Fruit fly (Drosophila melanogaster) whole organism, embryonic: ENCODE data around the gene swa.
A peak's percentile ranks its signal among the peaks of the same experiment; 100 is the strongest.

Source experiments
- Antp ChIP-seq: fragments of 200-800 bp; sonication (Bioruptor generic); optimal IDR thresholded peaks from 3 replicates; lab custom pipeline; 2016; ENCODE audit warnings: missing biosample characterization, missing genetic modification characterization
- Awh ChIP-seq: fragments of 200-800 bp; sonication (Bioruptor generic); IDR thresholded peaks from 2 replicates; pipeline ENCODE4, ENCODE4 v1.3.6; 2022; ENCODE audit warnings: missing biosample characterization, missing genetic modification characterization
- CG10274 ChIP-seq: fragments of 200-800 bp; sonication (Bioruptor generic); optimal IDR thresholded peaks from 3 replicates; lab custom pipeline; 2017; ENCODE audit warnings: missing biosample characterization, mild to moderate bottlenecking, missing genetic modification characterization
- CG10431 ChIP-seq: fragments of 200-800 bp; sonication (Bioruptor generic); optimal IDR thresholded peaks from 3 replicates; lab custom pipeline; 2018; ENCODE audit warnings: missing biosample characterization, mild to moderate bottlenecking, missing genetic modification characterization
- CG11085 ChIP-seq: fragments of 200-800 bp; sonication (Bioruptor generic); IDR thresholded peaks from 2 replicates; pipeline ENCODE4 v1.3.6; 2022; ENCODE audit warnings: missing biosample characterization, missing genetic modification characterization
- CG12071 ChIP-seq: fragments of 200-800 bp; sonication (Bioruptor generic); optimal IDR thresholded peaks from 3 replicates; lab custom pipeline; 2018; ENCODE audit warnings: missing biosample characterization, mild to moderate bottlenecking, missing genetic modification characterization
- CG12769 ChIP-seq: fragments of 200-800 bp; sonication (Bioruptor generic); optimal IDR thresholded peaks from 2 replicates; lab custom pipeline; 2019; ENCODE audit warnings: missing biosample characterization, mild to moderate bottlenecking, missing genetic modification characterization, moderate library complexity
- CG1647 ChIP-seq: fragments of 200-800 bp; sonication (Bioruptor generic); optimal IDR thresholded peaks from 3 replicates; lab custom pipeline; 2016; ENCODE audit warnings: missing biosample characterization, missing genetic modification characterization
- CG2889 ChIP-seq: fragments of 200-800 bp; sonication (Bioruptor generic); IDR thresholded peaks from 3 replicates; pipeline ENCODE4 v1.3.6; 2022; ENCODE audit warnings: missing biosample characterization, missing genetic modification characterization
- CG8944 ChIP-seq: fragments of 200-800 bp; sonication (Bioruptor generic); optimal IDR thresholded peaks from 3 replicates; lab custom pipeline; 2016; ENCODE audit warnings: missing biosample characterization, missing genetic modification characterization
- CG9727 ChIP-seq: fragments of 200-800 bp; sonication (Bioruptor generic); optimal IDR thresholded peaks from 3 replicates; lab custom pipeline; 2017; ENCODE audit warnings: missing biosample characterization, mild to moderate bottlenecking, missing genetic modification characterization
- CG9817 ChIP-seq: fragments of 200-800 bp; sonication (Bioruptor generic); optimal IDR thresholded peaks from 2 replicates; lab custom pipeline; 2018; ENCODE audit warnings: missing biosample characterization, mild to moderate bottlenecking, missing genetic modification characterization, moderate library complexity
- Dip3 ChIP-seq: fragments of 200-800 bp; sonication (Bioruptor generic); optimal IDR thresholded peaks from 3 replicates; lab custom pipeline; 2016; ENCODE audit warnings: missing biosample characterization, missing genetic modification characterization
- E2f1 ChIP-seq: fragments of 200-800 bp; sonication (Bioruptor generic); IDR thresholded peaks from 2 replicates; pipeline ENCODE4 v1.3.6; 2022; ENCODE audit warnings: missing biosample characterization, missing genetic modification characterization
- E2f2 ChIP-seq: fragments of 200-800 bp; sonication (Bioruptor generic); IDR thresholded peaks from 2 replicates; pipeline ENCODE4 v1.3.6; 2022; ENCODE audit warnings: missing biosample characterization, missing genetic modification characterization
- Ets97D ChIP-seq: fragments of 200-800 bp; sonication (Bioruptor generic); optimal IDR thresholded peaks from 3 replicates; lab custom pipeline; 2016; ENCODE audit warnings: missing biosample characterization, missing genetic modification characterization
- HHEX ChIP-seq: fragments of 200-800 bp; sonication (Bioruptor generic); optimal IDR thresholded peaks from 3 replicates; lab custom pipeline; 2017; ENCODE audit warnings: missing biosample characterization, mild to moderate bottlenecking, missing genetic modification characterization, missing genetic modification reagents
- HLH4C ChIP-seq: fragments of 200-800 bp; sonication (Bioruptor generic); IDR thresholded peaks from 3 replicates; pipeline ENCODE4 v1.3.6; 2022; ENCODE audit warnings: missing biosample characterization, missing genetic modification characterization; ENCODE audit not compliant: partially characterized antibody
- HLH54F ChIP-seq: fragments of 200-800 bp; sonication (Bioruptor generic); optimal IDR thresholded peaks from 3 replicates; lab custom pipeline; 2016; ENCODE audit warnings: missing biosample characterization, missing genetic modification characterization
- HmgD ChIP-seq: fragments of 200-800 bp; sonication (Bioruptor generic); optimal IDR thresholded peaks from 3 replicates; lab custom pipeline; 2016; ENCODE audit warnings: missing biosample characterization, missing genetic modification characterization
- Hr78 ChIP-seq, 2 experiments: fragments of 200-800 bp in 1 of 2; fragments of >200 bp in 1 of 2; sonication (Bioruptor generic) in 1 of 2; optimal IDR thresholded peaks; 2 replicates each; lab custom pipeline; 2017 to 2019; ENCODE audit warnings: missing biosample characterization in 2 of 2, missing genetic modification characterization in 2 of 2, mild to moderate bottlenecking in 1 of 2, moderate library complexity in 1 of 2
- MBD-R2 ChIP-seq: fragments of 200-800 bp; sonication (Bioruptor generic); IDR thresholded peaks from 2 replicates; pipeline ENCODE4 v1.3.6; 2022; ENCODE audit warnings: missing biosample characterization, missing genetic modification characterization
- Mrtf ChIP-seq: fragments of 200-800 bp; sonication (Bioruptor generic); IDR thresholded peaks from 3 replicates; pipeline ENCODE4 v1.3.6; 2022; ENCODE audit warnings: missing biosample characterization, missing genetic modification characterization
- NfI ChIP-seq: fragments of 200-800 bp; sonication (Bioruptor generic); optimal IDR thresholded peaks from 3 replicates; lab custom pipeline; 2018; ENCODE audit warnings: missing biosample characterization, mild to moderate bottlenecking, missing genetic modification characterization, moderate library complexity
- Side ChIP-seq: fragments of 200-800 bp; sonication (Bioruptor generic); optimal IDR thresholded peaks from 2 replicates; lab custom pipeline; 2016; ENCODE audit warnings: missing biosample characterization, missing genetic modification characterization
- ash1 ChIP-seq: fragments of 200-800 bp; sonication (Bioruptor generic); optimal IDR thresholded peaks from 2 replicates; lab custom pipeline; 2018; ENCODE audit warnings: missing biosample characterization, mild to moderate bottlenecking, missing genetic modification characterization
- cg ChIP-seq: fragments of 200-800 bp; sonication (Bioruptor generic); optimal IDR thresholded peaks from 3 replicates; lab custom pipeline; 2019; ENCODE audit warnings: missing biosample characterization, mild to moderate bottlenecking, missing genetic modification characterization, moderate library complexity
- chm ChIP-seq: fragments of 200-800 bp; sonication (Bioruptor generic); IDR thresholded peaks from 2 replicates; pipeline ENCODE4 v1.3.6; 2022; ENCODE audit warnings: missing biosample characterization, missing genetic modification characterization
- crc ChIP-seq: fragments of 200-800 bp; sonication (Bioruptor generic); optimal IDR thresholded peaks from 2 replicates; lab custom pipeline; 2016; ENCODE audit warnings: missing biosample characterization, missing genetic modification characterization
- dan ChIP-seq: fragments of 200-800 bp; sonication (Bioruptor generic); IDR thresholded peaks from 2 replicates; pipeline ENCODE4 v1.3.6; 2022; ENCODE audit warnings: missing biosample characterization, missing genetic modification characterization
- fd96Cb ChIP-seq: fragments of 200-800 bp; sonication (Bioruptor generic); optimal IDR thresholded peaks from 2 replicates; lab custom pipeline; 2018; ENCODE audit warnings: missing biosample characterization, mild to moderate bottlenecking, missing genetic modification characterization, moderate library complexity
- fru ChIP-seq: fragments of >200 bp; optimal IDR thresholded peaks from 2 replicates; lab custom pipeline; 2017
- kay ChIP-seq: fragments of 200-800 bp; sonication (Bioruptor generic); optimal IDR thresholded peaks from 2 replicates; lab custom pipeline; 2016; ENCODE audit warnings: missing biosample characterization, missing genetic modification characterization
- ken ChIP-seq: fragments of 200-800 bp; sonication (Bioruptor generic); IDR thresholded peaks from 3 replicates; pipeline ENCODE4 v1.3.6; 2022; ENCODE audit warnings: missing biosample characterization, missing genetic modification characterization
- kni ChIP-seq: fragments of 200-800 bp; sonication (Bioruptor generic); optimal IDR thresholded peaks from 3 replicates; lab custom pipeline; 2017; ENCODE audit warnings: mild to moderate bottlenecking, missing biosample characterization, missing genetic modification reagents, missing genetic modification characterization
- lab ChIP-seq: fragments of 200-800 bp; sonication (Bioruptor generic); optimal IDR thresholded peaks from 3 replicates; lab custom pipeline; 2017; ENCODE audit warnings: missing biosample characterization, missing genetic modification characterization, mild to moderate bottlenecking, moderate library complexity, missing genetic modification reagents
- org-1 ChIP-seq: fragments of 200-800 bp; sonication (Bioruptor generic); optimal IDR thresholded peaks from 2 replicates; lab custom pipeline; 2017; ENCODE audit warnings: missing biosample characterization, missing genetic modification characterization
- otp ChIP-seq: fragments of 200-800 bp; sonication (Bioruptor generic); IDR thresholded peaks from 3 replicates; pipeline ENCODE4, ENCODE4 v1.3.6; 2022; ENCODE audit warnings: missing biosample characterization, missing genetic modification characterization
- pum ChIP-seq: fragments of 200-800 bp; sonication (Bioruptor generic); optimal IDR thresholded peaks from 2 replicates; lab custom pipeline; 2016; ENCODE audit warnings: missing biosample characterization, missing genetic modification characterization
- salm ChIP-seq: fragments of 200-800 bp; sonication (Bioruptor generic); optimal IDR thresholded peaks from 2 replicates; lab custom pipeline; 2018; ENCODE audit warnings: missing biosample characterization, mild to moderate bottlenecking, missing genetic modification characterization
- sc ChIP-seq, 3 experiments: fragments of >200 bp in 2 of 3; fragments of 200-800 bp in 1 of 3; sonication (Bioruptor generic) in 1 of 3; optimal IDR thresholded peaks; 2 replicates in 2 of 3; 3 replicates in 1 of 3; lab custom pipeline; 2017; ENCODE audit warnings: mild to moderate bottlenecking in 1 of 3, missing biosample characterization in 1 of 3, missing genetic modification characterization in 1 of 3, missing genetic modification reagents in 1 of 3
- sens ChIP-seq: fragments of 200-800 bp; sonication (Bioruptor generic); peaks from one replicate; lab custom pipeline; 2016; ENCODE audit warnings: missing biosample characterization, missing genetic modification characterization
- slbo ChIP-seq: fragments of 200-800 bp; sonication (Bioruptor generic); IDR thresholded peaks from 2 replicates; pipeline ENCODE4 v1.3.6; 2022; ENCODE audit warnings: missing biosample characterization, missing genetic modification characterization
- slp2 ChIP-seq: fragments of 200-800 bp; sonication (Bioruptor generic); optimal IDR thresholded peaks from 2 replicates; lab custom pipeline; 2016; ENCODE audit warnings: missing biosample characterization, missing genetic modification characterization
- so ChIP-seq: fragments of 200-800 bp; sonication (Bioruptor generic); IDR thresholded peaks from 3 replicates; pipeline ENCODE4 v1.3.6; 2022; ENCODE audit warnings: missing biosample characterization, missing genetic modification characterization
- tap ChIP-seq: fragments of 200-800 bp; optimal IDR thresholded peaks from 3 replicates; lab custom pipeline; 2019; ENCODE audit warnings: missing biosample characterization, mild to moderate bottlenecking, missing genetic modification characterization, moderate library complexity
- vvl ChIP-seq: fragments of 200-800 bp; sonication (Bioruptor generic); IDR thresholded peaks from 2 replicates; pipeline ENCODE4 v1.3.6; 2022; ENCODE audit warnings: missing biosample characterization, missing genetic modification characterization
- wdn ChIP-seq: fragments of 200-800 bp; sonication (Bioruptor generic); IDR thresholded peaks from 2 replicates; pipeline ENCODE4 v1.3.6; 2022; ENCODE audit warnings: missing biosample characterization, missing genetic modification characterization
- wor ChIP-seq: fragments of 200-800 bp; sonication (Bioruptor generic); IDR thresholded peaks from 2 replicates; pipeline ENCODE4 v1.3.6; 2022; ENCODE audit warnings: missing biosample characterization, missing genetic modification characterization

Gene swa

dm6 chrX:6351917-6352768, 13.4 kb downstream of the swa start (continued):
- peak; percentile 32 for TF ChIP-seq CG10431
- TF ChIP-seq CG2889 (GFP tag; lab: Robert Waterston, UW) = no peak
- TF ChIP-seq wor (GFP tag; lab: Robert Waterston, UW) = no peak
- peak; percentile 45; the same call in 1 of the 2 replicates for TF ChIP-seq E2f1 (GFP tag; lab: Robert Waterston, UW)
- no peak for TF ChIP-seq Hr78 (GFP tag; optimal IDR thresholded peaks at IDR 0.05; lab: Kevin White, UChicago)
- no peak for TF ChIP-seq salm (tag; lab: Kevin White, UChicago)
- TF ChIP-seq vvl (GFP tag; lab: Robert Waterston, UW) = peak; percentile 57; the same call in 1 of the 2 replicates
- TF ChIP-seq CG11085 = no peak
- peak; percentile 74 for TF ChIP-seq lab (GFP tag; lab: Kevin White, UChicago)
- TF ChIP-seq Awh (GFP tag; lab: Robert Waterston, UW) = 0 out of 2 replicates have a peak, but pooled peaks have one; percentile 17
- no peak for TF ChIP-seq otp (GFP tag; lab: Robert Waterston, UW)
- peak; percentile 15 for TF ChIP-seq ash1
- TF ChIP-seq cg (GFP tag; lab: Kevin White, UChicago) = no peak
- no peak for TF ChIP-seq tap (tag; lab: Kevin White, UChicago)
- TF ChIP-seq sc (optimal IDR thresholded peaks at IDR 0.05; lab: Kevin White, UChicago) = no peak
- TF ChIP-seq sc (GFP tag; optimal IDR thresholded peaks at IDR 0.05; lab: Kevin White, UChicago) = no peak
- no peak for TF ChIP-seq pum (GFP tag; lab: Kevin White, UChicago)
- no peak for TF ChIP-seq crc
- TF ChIP-seq MBD-R2 (GFP tag; lab: Robert Waterston, UW) = 0 out of 2 replicates have a peak, but pooled peaks have one; percentile 24
- no peak for TF ChIP-seq HmgD (GFP tag; lab: Kevin White, UChicago)
- peak; percentile 89 for TF ChIP-seq E2f2 (GFP tag; lab: Robert Waterston, UW)
- peak; percentile 24 for TF ChIP-seq Side
- TF ChIP-seq CG9817 (tag; lab: Kevin White, UChicago) = no peak
- peak; percentile 51 for TF ChIP-seq HHEX
- TF ChIP-seq Ets97D (GFP tag; lab: Kevin White, UChicago) = peak; percentile 73
- TF ChIP-seq CG1647 (GFP tag; lab: Kevin White, UChicago) = no peak
- peak; percentile 6 for TF ChIP-seq HLH54F
- no peak for TF ChIP-seq Mrtf (GFP tag; lab: Robert Waterston, UW)
- peak; percentile 40; the same call in 1 of the 2 replicates for TF ChIP-seq slbo (GFP tag; lab: Robert Waterston, UW)
- no peak for TF ChIP-seq fru (lab: Kevin White, UChicago)
- 0 out of 3 replicates have a peak, but pooled peaks have one; percentile 11 for TF ChIP-seq so
- TF ChIP-seq wdn (GFP tag; lab: Robert Waterston, UW) = no peak
- peak; percentile 57; the same call in 1 of the 2 replicates for TF ChIP-seq chm
- peak; percentile 35 for TF ChIP-seq sens (GFP tag; lab: Kevin White, UChicago)
- TF ChIP-seq kay (GFP tag; lab: Kevin White, UChicago) = no peak
- TF ChIP-seq fd96Cb (tag; lab: Kevin White, UChicago) = no peak
- TF ChIP-seq CG8944 = no peak
- TF ChIP-seq ken (GFP tag; lab: Robert Waterston, UW) = 0 out of 3 replicates have a peak, but pooled peaks have one; percentile 39
- TF ChIP-seq Dip3 (GFP tag; lab: Kevin White, UChicago) = no peak
- TF ChIP-seq slp2 = no peak
- peak; percentile 34 for TF ChIP-seq CG12769 (tag; lab: Kevin White, UChicago)
- no peak for TF ChIP-seq CG12071 (GFP tag; lab: Kevin White, UChicago)
- TF ChIP-seq NfI = peak; percentile 23
- TF ChIP-seq dan (GFP tag; lab: Robert Waterston, UW) = no peak
- no peak for TF ChIP-seq kni (GFP tag; lab: Kevin White, UChicago)
- peak; percentile 44 for TF ChIP-seq CG9727 (GFP tag; lab: Kevin White, UChicago)
- TF ChIP-seq Antp (GFP tag; lab: Kevin White, UChicago) = peak; percentile 2
- no peak for TF ChIP-seq HLH4C (GFP tag; lab: Robert Waterston, UW)
- no peak for TF ChIP-seq CG10274 (GFP tag; lab: Kevin White, UChicago)
- TF ChIP-seq org-1 (GFP tag; lab: Kevin White, UChicago) = no peak
